Fruit fly (Drosophila melanogaster): Measurements from ENCODE around the gene CG6765.

Gene CG6765

DNA sequence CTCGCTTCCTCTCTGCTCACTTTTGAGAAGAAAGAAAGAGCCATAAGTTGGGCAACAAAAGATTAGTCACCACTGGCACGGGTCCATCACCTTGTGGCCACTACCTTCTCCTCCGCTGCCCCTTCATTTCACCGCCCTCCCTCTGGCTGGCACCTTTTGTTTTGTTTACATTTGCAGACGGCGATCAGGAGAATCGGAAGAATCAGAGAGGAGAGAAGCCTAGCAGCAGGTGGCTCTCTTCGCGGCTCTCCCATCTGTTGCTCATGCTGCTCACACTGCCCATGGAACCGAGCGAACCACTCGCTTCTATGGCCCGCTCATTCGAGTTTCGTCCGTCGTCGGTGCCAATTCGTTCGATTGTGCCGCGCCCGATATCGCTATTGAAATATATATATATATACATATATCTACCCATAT, 33.8 kb downstream of the CG6765 start (continued):
- TF ChIP-seq cas (GFP tag; IDR thresholded peaks at IDR 0.05) (no peak), cg (GFP tag; optimal IDR thresholded peaks at IDR 0.05) (no peak), CG17568 (GFP tag; optimal IDR thresholded peaks at IDR 0.05) (no peak), CG10366 (GFP tag; IDR thresholded peaks at IDR 0.05) (no peak), aop (GFP tag; IDR thresholded peaks at IDR 0.05) (no peak), C15 (GFP tag; IDR thresholded peaks at IDR 0.05) (no peak), chm (GFP tag; IDR thresholded peaks at IDR 0.05) (peak; percentile 54; the same call in 1 of the 2 replicates), caup (GFP tag; optimal IDR thresholded peaks at IDR 0.05; ENCODE audit: severe bottlenecking) (peak; percentile 24), CG1832 (GFP tag; optimal IDR thresholded peaks at IDR 0.05) (no peak), dmrt99B (tag; optimal IDR thresholded peaks at IDR 0.05) (no peak), usp (GFP tag; optimal IDR thresholded peaks at IDR 0.05) (no peak), CG6854 (GFP tag; optimal IDR thresholded peaks at IDR 0.05) (no peak), CG8765 (GFP tag; IDR thresholded peaks at IDR 0.05) (no peak), Xbp1 (GFP tag; optimal IDR thresholded peaks at IDR 0.05) (no peak), ab (GFP tag; optimal IDR thresholded peaks at IDR 0.05) (no peak), Atf3 (GFP tag; optimal IDR thresholded peaks at IDR 0.05) (no peak), Dip2 (GFP tag; IDR thresholded peaks at IDR 0.05) (no peak), E2f2 (GFP tag; IDR thresholded peaks at IDR 0.05) (no peak), grn (GFP tag; optimal IDR thresholded peaks at IDR 0.05) (no peak), Stat92E (GFP tag; optimal IDR thresholded peaks at IDR 0.05) (peak in 1 of 3 experiments; percentile 59), CG31224 (GFP tag; IDR thresholded peaks at IDR 0.05) (no peak), Med (GFP tag) (peak; percentile 85), croc (GFP tag; conservative IDR thresholded peaks at IDR 0.05) (no peak)

DNA sequence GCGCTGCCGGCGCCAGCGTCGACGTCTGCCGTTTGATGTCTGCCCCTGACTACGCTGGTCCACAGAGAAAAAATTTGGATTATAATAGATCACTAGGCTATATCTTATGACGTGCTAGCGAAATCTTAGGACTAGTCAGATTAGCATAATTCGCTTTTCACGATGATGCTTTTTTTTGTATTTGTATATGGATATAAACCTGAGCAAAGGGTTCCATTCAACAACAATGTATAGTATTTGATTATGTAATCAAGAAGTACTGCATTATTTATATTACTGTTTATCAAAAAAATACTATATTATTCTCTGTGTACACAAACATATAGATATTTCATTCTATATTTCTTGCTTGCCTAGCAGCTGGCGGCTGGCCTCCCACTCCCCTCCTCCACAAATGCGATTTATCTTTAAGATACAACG, 34.5 kb downstream of the CG6765 start:
- TF ChIP-seq Blimp-1 (GFP tag; optimal IDR thresholded peaks at IDR 0.05) (peak; percentile 85), CG17361 (GFP tag; IDR thresholded peaks at IDR 0.05) (peak; percentile 93), hth (optimal IDR thresholded peaks at IDR 0.05) (no peak), CG9876 (GFP tag; optimal IDR thresholded peaks at IDR 0.05) (peak; percentile 41), Xrp1 (GFP tag; IDR thresholded peaks at IDR 0.05) (peak; percentile 83), pfk (GFP tag; optimal IDR thresholded peaks at IDR 0.05) (no peak), CG32772 (GFP tag; IDR thresholded peaks at IDR 0.05) (peak; percentile 74), Sry-β (GFP tag; optimal IDR thresholded peaks at IDR 0.05) (no peak), CG6175 (GFP tag; IDR thresholded peaks at IDR 0.05) (0 out of 3 replicates have a peak, but pooled peaks have one; percentile 58), gro (GFP tag; optimal IDR thresholded peaks at IDR 0.05) (peak; percentile 81), HLH4C (GFP tag; IDR thresholded peaks at IDR 0.05; ENCODE audit: partially characterized antibody) (no peak), mirr (GFP tag; optimal IDR thresholded peaks at IDR 0.05) (peak; percentile 43), vnd (GFP tag; IDR thresholded peaks at IDR 0.05; ENCODE audit: partially characterized antibody) (no peak), CG8944 (GFP tag; optimal IDR thresholded peaks at IDR 0.05) (peak; percentile 66), Sin3A (optimal IDR thresholded peaks at IDR 0.05) (no peak), sna (GFP tag; IDR thresholded peaks at IDR 0.05; ENCODE audit: partially characterized antibody) (no peak), CG14014 (GFP tag; IDR thresholded peaks at IDR 0.05) (peak; percentile 79), B-H2 (GFP tag; optimal IDR thresholded peaks at IDR 0.05) (peak; percentile 53), zfh1 (GFP tag; IDR thresholded peaks at IDR 0.05) (peak; percentile 82), wdn (GFP tag; IDR thresholded peaks at IDR 0.05) (peak; percentile 80), org-1 (GFP tag; optimal IDR thresholded peaks at IDR 0.05) (peak; percentile 79), YL-1 (GFP tag; optimal IDR thresholded peaks at IDR 0.05) (peak; percentile 52), MBD-R2 (GFP tag; IDR thresholded peaks at IDR 0.05) (peak; percentile 64; the same call in 1 of the 2 replicates), Med (GFP tag) (peak; percentile 96), CG33213 (GFP tag; optimal IDR thresholded peaks at IDR 0.05) (peak; percentile 44), br (optimal IDR thresholded peaks at IDR 0.05) (no peak), CG2712 (tag; optimal IDR thresholded peaks at IDR 0.05) (peak; percentile 90), gsb (GFP tag; IDR thresholded peaks at IDR 0.05) (peak; percentile 70), CG8089 (GFP tag; optimal IDR thresholded peaks at IDR 0.05) (peak; percentile 42), CG7963 (GFP tag; IDR thresholded peaks at IDR 0.05; ENCODE audit: partially characterized antibody) (no peak), tap (tag; optimal IDR thresholded peaks at IDR 0.05) (peak; percentile 79)

Data from whole organism, embryonic.